Fruit fly (Drosophila melanogaster) whole organism, wandering third instar larva: ENCODE data around the gene Cyp4ae1.

ENCODE experiments used
- CG32264 ChIP-seq: fragments of 200-800 bp; sonication (Bioruptor generic); optimal IDR thresholded peaks from 2 replicates; lab custom pipeline; 2016; ENCODE audit warnings: missing biosample characterization, missing genetic modification characterization
- CG9705 ChIP-seq: fragments of 200-800 bp; sonication (Bioruptor generic); optimal IDR thresholded peaks from 2 replicates; lab custom pipeline; 2018; ENCODE audit warnings: missing biosample characterization, mild to moderate bottlenecking, missing genetic modification characterization
- CrebA ChIP-seq: fragments of 200-800 bp; sonication (Bioruptor generic); optimal IDR thresholded peaks from 2 replicates; lab custom pipeline; 2016; ENCODE audit warnings: missing biosample characterization, mild to moderate bottlenecking, missing genetic modification characterization, borderline replicate concordance
- Dfd ChIP-seq: fragments of >200 bp; optimal IDR thresholded peaks from 2 replicates; lab custom pipeline; 2017; ENCODE audit warnings: missing biosample characterization, missing genetic modification characterization
- Dif ChIP-seq: fragments of 200-275, 200-300 bp; sonication (Bioruptor generic); optimal IDR thresholded peaks from 2 replicates; lab custom pipeline; 2018; ENCODE audit warnings: missing biosample characterization, missing genetic modification characterization; ENCODE audit not compliant: partially characterized antibody
- HLH106 ChIP-seq: fragments of 200-800 bp; optimal IDR thresholded peaks from 3 replicates; lab custom pipeline; 2019; ENCODE audit warnings: missing biosample characterization, mild to moderate bottlenecking, missing genetic modification characterization, moderate library complexity
- Hnf4 ChIP-seq: fragments of 200-800 bp; sonication (Bioruptor generic); optimal IDR thresholded peaks from 2 replicates; lab custom pipeline; 2016; ENCODE audit warnings: missing biosample characterization, mild to moderate bottlenecking, missing genetic modification characterization
- Hr78 ChIP-seq: fragments of >200 bp; optimal IDR thresholded peaks from 2 replicates; lab custom pipeline; 2017; ENCODE audit warnings: missing biosample characterization, missing genetic modification characterization
- Hr83 ChIP-seq: fragments of 200-300 bp; sonication (Bioruptor generic); optimal IDR thresholded peaks from 2 replicates; lab custom pipeline; 2016; ENCODE audit warnings: missing biosample characterization, mild to moderate bottlenecking, missing genetic modification characterization, moderate library complexity; ENCODE audit not compliant: poor library complexity, severe bottlenecking
- Jra ChIP-seq: sonication (Bioruptor generic); optimal IDR thresholded peaks from 2 replicates; lab custom pipeline; 2016; ENCODE audit warnings: missing biosample characterization, missing genetic modification characterization
- Mio ChIP-seq: sonication (Bioruptor generic); optimal IDR thresholded peaks from 2 replicates; lab custom pipeline; 2016; ENCODE audit warnings: missing biosample characterization, missing genetic modification characterization
- Myc ChIP-seq: fragments of >200 bp; optimal IDR thresholded peaks from 2 replicates; lab custom pipeline; 2017
- N ChIP-seq: fragments of >200 bp; optimal IDR thresholded peaks from 2 replicates; lab custom pipeline; 2018; ENCODE audit warnings: missing biosample characterization, missing external identifiers, missing genetic modification characterization
- OdsH ChIP-seq: fragments of 200-800 bp; sonication (Bioruptor generic); optimal IDR thresholded peaks from 2 replicates; lab custom pipeline; 2016; ENCODE audit warnings: missing biosample characterization, mild to moderate bottlenecking, missing genetic modification characterization
- Rel ChIP-seq, 2 experiments: fragments of 200-800 bp; sonication (Bioruptor generic) in 1 of 2; optimal IDR thresholded peaks; 2 replicates in 1 of 2; 3 replicates in 1 of 2; lab custom pipeline; 2016 to 2019; ENCODE audit warnings: mild to moderate bottlenecking in 2 of 2, missing biosample characterization in 2 of 2, missing genetic modification characterization in 2 of 2, moderate library complexity in 1 of 2
- Sp1 ChIP-seq: fragments of 200-800 bp; sonication (Bioruptor generic); optimal IDR thresholded peaks from 3 replicates; lab custom pipeline; 2019; ENCODE audit warnings: missing biosample characterization, mild to moderate bottlenecking, missing genetic modification characterization, moderate library complexity
- Vsx2 ChIP-seq: fragments of 200-300, 225-300 bp; sonication (Bioruptor generic); optimal IDR thresholded peaks from 2 replicates; lab custom pipeline; 2018; ENCODE audit warnings: missing biosample characterization, missing genetic modification characterization; ENCODE audit not compliant: partially characterized antibody
- br ChIP-seq: fragments of 200-800 bp; sonication (Bioruptor generic); optimal IDR thresholded peaks from 2 replicates; lab custom pipeline; 2016; ENCODE audit warnings: missing biosample characterization, missing genetic modification characterization
- brk ChIP-seq: fragments of 200-800 bp; sonication (Bioruptor generic); optimal IDR thresholded peaks from 2 replicates; lab custom pipeline; 2016; ENCODE audit warnings: missing biosample characterization, mild to moderate bottlenecking, missing genetic modification characterization
- dl ChIP-seq, 2 experiments: fragments of 175-275, 200-275 bp in 1 of 2; fragments of 200-275 bp in 1 of 2; sonication (Bioruptor generic); optimal IDR thresholded peaks; lab custom pipeline; 2018; ENCODE audit warnings: mild to moderate bottlenecking in 2 of 2, missing biosample characterization in 2 of 2, missing genetic modification characterization in 2 of 2, moderate library complexity in 2 of 2; ENCODE audit not compliant: partially characterized antibody in 2 of 2, insufficient read depth in 1 of 2
- dsf ChIP-seq: sonication (Bioruptor generic); optimal IDR thresholded peaks from 2 replicates; lab custom pipeline; 2016; ENCODE audit warnings: missing biosample characterization, missing genetic modification characterization, borderline replicate concordance
- foxo ChIP-seq, 2 experiments: fragments of 200-800 bp; sonication (Bioruptor generic); optimal IDR thresholded peaks; 2 replicates in 1 of 2; 3 replicates in 1 of 2; lab custom pipeline; 2016 to 2017; ENCODE audit warnings: missing biosample characterization in 2 of 2, missing genetic modification characterization in 2 of 2
- fru ChIP-seq: fragments of 200-800 bp; sonication (Bioruptor generic); optimal IDR thresholded peaks from 3 replicates; lab custom pipeline; 2016; ENCODE audit warnings: missing biosample characterization, mild to moderate bottlenecking, missing genetic modification characterization
- h ChIP-seq: fragments of 200-800 bp; sonication (Bioruptor generic); optimal IDR thresholded peaks from 3 replicates; lab custom pipeline; 2016; ENCODE audit warnings: missing biosample characterization, mild to moderate bottlenecking, missing genetic modification characterization
- jim ChIP-seq: fragments of 175-275, 200-325 bp; sonication (Bioruptor generic); optimal IDR thresholded peaks from 2 replicates; lab custom pipeline; 2016; ENCODE audit warnings: missing biosample characterization, mild to moderate bottlenecking, missing genetic modification characterization
- lola ChIP-seq: fragments of >200 bp; optimal IDR thresholded peaks from 2 replicates; lab custom pipeline; 2017; ENCODE audit warnings: missing biosample characterization, missing genetic modification characterization
- pan ChIP-seq: fragments of >200 bp; optimal IDR thresholded peaks from 2 replicates; lab custom pipeline; 2017
- psq ChIP-seq: fragments of 200-800 bp; sonication (Bioruptor generic); optimal IDR thresholded peaks from 3 replicates; lab custom pipeline; 2017; ENCODE audit warnings: missing biosample characterization, mild to moderate bottlenecking, missing genetic modification characterization, moderate library complexity
- rgr ChIP-seq: fragments of 200-800 bp; sonication (Bioruptor generic); optimal IDR thresholded peaks from 3 replicates; lab custom pipeline; 2016; ENCODE audit warnings: missing biosample characterization, mild to moderate bottlenecking, missing genetic modification characterization
- sage ChIP-seq: fragments of 200-800 bp; sonication (Bioruptor generic); optimal IDR thresholded peaks from 2 replicates; lab custom pipeline; 2016; ENCODE audit warnings: missing biosample characterization, mild to moderate bottlenecking, missing genetic modification characterization
- tai ChIP-seq: sonication (Bioruptor generic); optimal IDR thresholded peaks from 2 replicates; lab custom pipeline; 2016; ENCODE audit warnings: missing biosample characterization, missing genetic modification characterization
- usp ChIP-seq: fragments of >200 bp; optimal IDR thresholded peaks from 2 replicates; lab custom pipeline; 2017; ENCODE audit warnings: missing biosample characterization, missing genetic modification characterization
- woc ChIP-seq: sonication (Bioruptor generic); optimal IDR thresholded peaks from 2 replicates; lab custom pipeline; 2016; ENCODE audit warnings: missing biosample characterization, mild to moderate bottlenecking, missing genetic modification characterization

The Cyp4ae1 gene

dm6 chrX:2187520-2187919 lies 8.7 kb downstream of the Cyp4ae1 start, which contains the start of gene CG3457:
Gene CG3457, plus strand, starts transcription at chrX:2187820.
- TF ChIP-seq br (no peak), Sp1 (no peak), psq (no peak), woc (no peak), foxo (GFP tag; optimal IDR thresholded peaks at IDR 0.05; lab: Kevin White, UChicago) (no peak), Jra (GFP tag; lab: Kevin White, UChicago) (no peak), brk (GFP tag; lab: Kevin White, UChicago) (no peak), CG32264 (no peak), Dfd (GFP tag; lab: Kevin White, UChicago) (no peak), Hr78 (GFP tag; lab: Kevin White, UChicago) (no peak), Mio (GFP tag; lab: Kevin White, UChicago) (no peak), rgr (GFP tag; lab: Kevin White, UChicago) (no peak), dsf (GFP tag; lab: Kevin White, UChicago) (no peak)

dm6 chrX:2188888-2189287 lies 10.1 kb downstream of the Cyp4ae1 start, which contains the start of gene Mct1:
Gene Mct1, plus strand, starts transcription at chrX:2189188.
- no peak for TF ChIP-seq tai (GFP tag; lab: Kevin White, UChicago)

DNA sequence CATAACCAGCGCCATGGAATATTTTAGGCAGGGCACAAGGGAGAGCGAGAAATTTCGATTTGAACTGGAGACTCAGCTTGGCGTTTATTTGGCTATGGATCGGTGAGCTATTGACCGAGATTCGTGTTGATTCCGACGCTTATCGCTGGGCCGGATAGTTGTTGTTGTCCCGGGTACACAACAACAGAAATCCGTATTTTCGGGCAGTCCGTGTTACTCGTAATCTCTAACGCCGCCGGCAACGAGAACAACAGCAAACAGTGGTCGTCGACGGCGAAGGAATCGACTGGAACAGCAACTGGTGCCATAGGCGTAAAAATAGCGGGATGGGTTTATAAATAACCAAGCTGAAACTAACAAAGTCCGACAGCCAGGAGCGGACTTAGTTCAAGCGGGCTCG lies 13.1 kb downstream of the Cyp4ae1 start:
- no peak for TF ChIP-seq foxo (GFP tag; optimal IDR thresholded peaks at IDR 0.05; lab: Kevin White, UChicago)
- TF ChIP-seq OdsH (GFP tag; lab: Kevin White, UChicago) = no peak
- no peak for TF ChIP-seq rgr (GFP tag; lab: Kevin White, UChicago)
- no peak for TF ChIP-seq CrebA (GFP tag; lab: Kevin White, UChicago)
- TF ChIP-seq, all 38 proteins: peak for 0

dm6 chrX:2193158-2193557 lies 14.4 kb downstream of the Cyp4ae1 start:
- TF ChIP-seq Hnf4 (GFP tag; lab: Kevin White, UChicago) (no peak), foxo (GFP tag; optimal IDR thresholded peaks at IDR 0.05; lab: Kevin White, UChicago) (no peak), fru (no peak), N (GFP tag; lab: Kevin White, UChicago) (no peak), Dfd (GFP tag; lab: Kevin White, UChicago) (no peak), lola (GFP tag; lab: Kevin White, UChicago) (no peak), usp (GFP tag; lab: Kevin White, UChicago) (no peak), Sp1 (no peak), dl (GFP tag; optimal IDR thresholded peaks at IDR 0.05; lab: Kevin White, UChicago; ENCODE audit: insufficient read depth in 1 of 2, partially characterized antibody in 2 of 2) (no peak), jim (GFP tag; lab: Kevin White, UChicago) (no peak), CG9705 (GFP tag; lab: Kevin White, UChicago) (no peak), HLH106 (no peak), CG32264 (no peak)

- TF ChIP-seq Jra (GFP tag; lab: Kevin White, UChicago) (no peak), Rel (GFP tag; optimal IDR thresholded peaks at IDR 0.05; lab: Kevin White, UChicago) (no peak), Rel (tag; optimal IDR thresholded peaks at IDR 0.05; lab: Kevin White, UChicago) (peak; percentile 82)
- TF ChIP-seq, all 38 proteins: peak for 1
Observed at dm6 chrX:2193809-2194207, 15.0 kb downstream of the Cyp4ae1 start, which contains the start of gene CG14053. Gene CG14053, minus strand, starts transcription at chrX:2193909.

DNA sequence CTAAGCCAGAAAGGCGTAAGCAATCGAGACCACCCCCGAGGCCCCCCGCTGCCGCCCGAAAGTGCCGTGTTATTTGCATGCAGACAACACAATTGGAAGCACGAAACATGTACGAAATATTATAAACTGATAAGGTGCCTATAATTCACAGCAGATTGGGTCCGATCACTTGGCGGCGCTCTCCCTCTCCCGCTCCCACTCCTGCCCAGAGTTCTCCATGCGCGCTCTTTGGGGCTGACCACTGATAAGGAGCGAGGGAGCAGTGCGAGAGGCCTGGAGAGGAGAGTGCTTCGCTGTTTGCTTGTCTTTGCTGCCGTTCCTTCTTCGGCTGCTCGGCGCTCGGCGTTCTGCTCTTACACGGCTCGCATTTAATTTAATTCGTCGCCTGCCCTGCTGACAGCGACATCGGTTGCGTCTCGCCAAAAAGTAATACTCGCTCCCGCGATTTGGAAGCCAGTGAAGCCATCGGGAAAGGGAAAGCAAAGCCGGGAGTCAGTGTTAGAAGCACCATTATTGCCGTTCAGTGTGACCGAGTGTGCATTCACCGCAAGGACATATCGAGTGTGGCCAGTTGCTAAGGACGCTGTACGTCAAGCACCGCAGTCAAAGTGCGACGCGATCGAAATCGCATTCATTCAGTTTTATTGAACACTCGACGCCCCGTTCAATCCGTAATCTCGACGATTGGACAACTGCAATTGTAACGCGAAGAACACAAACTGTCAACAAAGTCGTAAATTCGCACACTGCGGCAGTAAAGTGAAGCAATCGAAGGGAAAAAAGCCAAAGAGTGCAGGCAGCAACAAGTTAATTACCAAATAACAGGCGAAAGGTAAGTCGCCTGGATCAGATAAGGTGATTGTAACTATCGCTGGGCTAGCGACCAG lies 15.6 kb downstream of the Cyp4ae1 start:
- TF ChIP-seq h (peak; percentile 69), dl (GFP tag; optimal IDR thresholded peaks at IDR 0.05; lab: Kevin White, UChicago; ENCODE audit: insufficient read depth in 1 of 2, partially characterized antibody in 2 of 2) (peak; percentile 85 to 94), dsf (GFP tag; lab: Kevin White, UChicago) (no peak), br (peak; percentile 5), Hnf4 (GFP tag; lab: Kevin White, UChicago) (peak; percentile 41), Myc (lab: Kevin White, UChicago) (no peak), sage (GFP tag; lab: Kevin White, UChicago) (no peak), Rel (GFP tag; optimal IDR thresholded peaks at IDR 0.05; lab: Kevin White, UChicago) (peak; percentile 42), Rel (tag; optimal IDR thresholded peaks at IDR 0.05; lab: Kevin White, UChicago) (peak; percentile 70), Hr83 (GFP tag; lab: Kevin White, UChicago) (peak; percentile 47), Jra (GFP tag; lab: Kevin White, UChicago) (no peak), Dif (GFP tag; lab: Kevin White, UChicago) (peak; percentile 95), Vsx2 (GFP tag; lab: Kevin White, UChicago) (peak; percentile 23), pan (no peak), tai (GFP tag; lab: Kevin White, UChicago) (no peak)
